Fruit fly (Drosophila melanogaster) whole organism, embryonic: ENCODE data around the gene pbl.

Experiments
- B-H2 ChIP-seq: fragments of 200-800 bp; sonication (Bioruptor generic); optimal IDR thresholded peaks from 2 replicates; lab custom pipeline; 2018; ENCODE audit warnings: missing biosample characterization, mild to moderate bottlenecking, missing genetic modification characterization
- Blimp-1 ChIP-seq: fragments of 200-800 bp; sonication (Bioruptor generic); optimal IDR thresholded peaks from 3 replicates; lab custom pipeline; 2018; ENCODE audit warnings: missing biosample characterization, missing genetic modification characterization, mild to moderate bottlenecking, moderate library complexity, missing genetic modification reagents
- CG11695 ChIP-seq: fragments of 200-800 bp; sonication (Bioruptor generic); IDR thresholded peaks from 3 replicates; pipeline ENCODE4 v1.3.6; 2022; ENCODE audit warnings: missing biosample characterization, missing genetic modification characterization
- CG12104 ChIP-seq: fragments of 200-800 bp; sonication (Bioruptor generic); optimal IDR thresholded peaks from 3 replicates; lab custom pipeline; 2016; ENCODE audit warnings: missing biosample characterization, missing genetic modification characterization
- CG12155 ChIP-seq: fragments of 200-800 bp; sonication (Bioruptor generic); optimal IDR thresholded peaks from 3 replicates; lab custom pipeline; 2016; ENCODE audit warnings: missing biosample characterization, missing genetic modification characterization
- CG12219 ChIP-seq: fragments of 200-800 bp; sonication (Bioruptor generic); optimal IDR thresholded peaks from 3 replicates; lab custom pipeline; 2018; ENCODE audit warnings: missing biosample characterization, mild to moderate bottlenecking, missing genetic modification characterization
- CG12236 ChIP-seq: fragments of 200-800 bp; sonication (Bioruptor generic); optimal IDR thresholded peaks from 2 replicates; lab custom pipeline; 2016; ENCODE audit warnings: missing biosample characterization, missing genetic modification characterization
- CG13287 ChIP-seq: fragments of 200-800 bp; sonication (Bioruptor generic); IDR thresholded peaks from 2 replicates; pipeline ENCODE4 v1.3.6; 2022; ENCODE audit warnings: missing biosample characterization, missing genetic modification characterization; ENCODE audit not compliant: partially characterized antibody
- CG13894 ChIP-seq: fragments of 200-800 bp; sonication (Bioruptor generic); optimal IDR thresholded peaks from 3 replicates; lab custom pipeline; 2018; ENCODE audit warnings: missing biosample characterization, mild to moderate bottlenecking, missing genetic modification characterization, moderate library complexity
- CG14710 ChIP-seq: fragments of 200-800 bp; sonication (Bioruptor generic); optimal IDR thresholded peaks from 3 replicates; lab custom pipeline; 2019; ENCODE audit warnings: missing biosample characterization, mild to moderate bottlenecking, missing genetic modification characterization, moderate library complexity
- CG4424 ChIP-seq: fragments of 200-800 bp; sonication (Bioruptor generic); optimal IDR thresholded peaks from 3 replicates; lab custom pipeline; 2016; ENCODE audit warnings: missing biosample characterization, missing genetic modification characterization
- CG4730 ChIP-seq: fragments of 200-800 bp; sonication (Bioruptor generic); IDR thresholded peaks from 2 replicates; pipeline ENCODE4 v1.3.6; 2022; ENCODE audit warnings: missing biosample characterization, missing genetic modification characterization
- CG4820 ChIP-seq: fragments of 200-800 bp; sonication (Bioruptor generic); optimal IDR thresholded peaks from 3 replicates; lab custom pipeline; 2016; ENCODE audit warnings: missing biosample characterization, missing genetic modification characterization
- CG6813 ChIP-seq: fragments of 200-800 bp; sonication (Bioruptor generic); optimal IDR thresholded peaks from 2 replicates; lab custom pipeline; 2017; ENCODE audit warnings: missing biosample characterization, missing genetic modification characterization, mild to moderate bottlenecking, moderate library complexity, missing genetic modification reagents
- CG8281 ChIP-seq: fragments of 200-800 bp; sonication (Bioruptor generic); optimal IDR thresholded peaks from 2 replicates; lab custom pipeline; 2018; ENCODE audit warnings: missing biosample characterization, mild to moderate bottlenecking, missing genetic modification characterization, moderate library complexity
- CG8388 ChIP-seq: fragments of 200-800 bp; sonication (Bioruptor generic); optimal IDR thresholded peaks from 2 replicates; lab custom pipeline; 2019; ENCODE audit warnings: missing biosample characterization, mild to moderate bottlenecking, missing genetic modification characterization, moderate library complexity
- CG8924 ChIP-seq: fragments of 200-800 bp; optimal IDR thresholded peaks from 3 replicates; lab custom pipeline; 2019; ENCODE audit warnings: missing biosample characterization, mild to moderate bottlenecking, missing genetic modification characterization, moderate library complexity
- CG8944 ChIP-seq: fragments of 200-800 bp; sonication (Bioruptor generic); optimal IDR thresholded peaks from 3 replicates; lab custom pipeline; 2016; ENCODE audit warnings: missing biosample characterization, missing genetic modification characterization
- CG9727 ChIP-seq: fragments of 200-800 bp; sonication (Bioruptor generic); optimal IDR thresholded peaks from 3 replicates; lab custom pipeline; 2017; ENCODE audit warnings: missing biosample characterization, mild to moderate bottlenecking, missing genetic modification characterization
- CG9797 ChIP-seq: fragments of 200-800 bp; sonication (Bioruptor generic); optimal IDR thresholded peaks from 3 replicates; lab custom pipeline; 2018; ENCODE audit warnings: missing biosample characterization, mild to moderate bottlenecking, missing genetic modification characterization
- CTCF ChIP-seq: fragments of 200-800 bp; sonication (Bioruptor generic); optimal IDR thresholded peaks from 2 replicates; lab custom pipeline; 2017; ENCODE audit warnings: missing biosample characterization, mild to moderate bottlenecking, missing genetic modification characterization, moderate library complexity
- CrebB ChIP-seq: fragments of 200-800 bp; sonication (Bioruptor generic); optimal IDR thresholded peaks from 3 replicates; lab custom pipeline; 2018; ENCODE audit warnings: missing biosample characterization, mild to moderate bottlenecking, missing genetic modification characterization
- D19B ChIP-seq: fragments of 200-800 bp; sonication (Bioruptor generic); optimal IDR thresholded peaks from 2 replicates; lab custom pipeline; 2017; ENCODE audit warnings: missing biosample characterization, mild to moderate bottlenecking, missing genetic modification characterization
- Dip3 ChIP-seq: fragments of 200-800 bp; sonication (Bioruptor generic); optimal IDR thresholded peaks from 3 replicates; lab custom pipeline; 2016; ENCODE audit warnings: missing biosample characterization, missing genetic modification characterization
- Dll ChIP-seq: fragments of 200-800 bp; sonication (Bioruptor generic); IDR thresholded peaks from 4 replicates; pipeline ENCODE4 v1.3.6; 2022; ENCODE audit warnings: missing biosample characterization, missing genetic modification characterization; ENCODE audit not compliant: partially characterized antibody
- Dp ChIP-seq: fragments of 200-800 bp; sonication (Bioruptor generic); optimal IDR thresholded peaks from 2 replicates; lab custom pipeline; 2018; ENCODE audit warnings: missing biosample characterization, mild to moderate bottlenecking, missing genetic modification characterization, moderate library complexity
- HLHmδ ChIP-seq: fragments of 200-800 bp; sonication (Bioruptor generic); optimal IDR thresholded peaks from 2 replicates; lab custom pipeline; 2018; ENCODE audit warnings: missing biosample characterization, mild to moderate bottlenecking, missing genetic modification characterization, moderate library complexity
- Hsf ChIP-seq: fragments of 200-800 bp; sonication (Bioruptor generic); optimal IDR thresholded peaks from 3 replicates; lab custom pipeline; 2016; ENCODE audit warnings: missing biosample characterization, missing genetic modification characterization
- NC2β ChIP-seq: fragments of 200-800 bp; sonication (Bioruptor generic); optimal IDR thresholded peaks from 2 replicates; lab custom pipeline; 2016; ENCODE audit warnings: missing biosample characterization, missing genetic modification characterization
- PHDP ChIP-seq: fragments of 200-800 bp; sonication (Bioruptor generic); optimal IDR thresholded peaks from 3 replicates; lab custom pipeline; 2018; ENCODE audit warnings: missing biosample characterization, mild to moderate bottlenecking, missing genetic modification characterization, moderate library complexity
- Rx ChIP-seq: fragments of 200-800 bp; sonication (Bioruptor generic); IDR thresholded peaks from 2 replicates; pipeline ENCODE4 v1.3.6; 2022; ENCODE audit warnings: missing biosample characterization, missing genetic modification characterization
- Scr ChIP-seq: fragments of 200-800 bp; sonication (Bioruptor generic); IDR thresholded peaks from 2 replicates; pipeline ENCODE4 v1.3.6; 2022; ENCODE audit warnings: missing biosample characterization, missing genetic modification characterization; ENCODE audit not compliant: partially characterized antibody
- Side ChIP-seq: fragments of 200-800 bp; sonication (Bioruptor generic); optimal IDR thresholded peaks from 2 replicates; lab custom pipeline; 2016; ENCODE audit warnings: missing biosample characterization, missing genetic modification characterization
- Six4 ChIP-seq: fragments of 200-800 bp; sonication (Bioruptor generic); optimal IDR thresholded peaks from 2 replicates; lab custom pipeline; 2016; ENCODE audit warnings: missing biosample characterization, missing genetic modification characterization
- bbx ChIP-seq: fragments of 200-800 bp; sonication (Bioruptor generic); IDR thresholded peaks from 2 replicates; pipeline ENCODE4 v1.3.6; 2022; ENCODE audit warnings: missing biosample characterization, missing genetic modification characterization; ENCODE audit not compliant: partially characterized antibody
- bcd ChIP-seq: fragments of 200-800 bp; sonication (Bioruptor generic); optimal IDR thresholded peaks from 2 replicates; lab custom pipeline; 2017; ENCODE audit warnings: missing biosample characterization, mild to moderate bottlenecking, missing genetic modification characterization
- dpn ChIP-seq, 2 experiments: fragments of 200-800 bp; sonication (Bioruptor generic); optimal IDR thresholded peaks; 3 replicates each; lab custom pipeline; 2016; ENCODE audit warnings: missing biosample characterization in 2 of 2, missing genetic modification characterization in 2 of 2
- emc ChIP-seq: fragments of 200-800 bp; sonication (Bioruptor generic); optimal IDR thresholded peaks from 2 replicates; lab custom pipeline; 2016; ENCODE audit warnings: missing biosample characterization, missing genetic modification characterization
- esg ChIP-seq: fragments of 200-800 bp; sonication (Bioruptor generic); conservative IDR thresholded peaks from 2 replicates; pipeline ENCODE4 v1.3.6; 2022; ENCODE audit warnings: missing biosample characterization, missing genetic modification characterization
- gcm ChIP-seq: fragments of 200-800 bp; sonication (Bioruptor generic); optimal IDR thresholded peaks from 2 replicates; lab custom pipeline; 2019; ENCODE audit warnings: missing biosample characterization, mild to moderate bottlenecking, missing genetic modification characterization, moderate library complexity
- gro ChIP-seq: fragments of 200-800 bp; sonication (Bioruptor generic); optimal IDR thresholded peaks from 2 replicates; lab custom pipeline; 2016; ENCODE audit warnings: missing biosample characterization, missing genetic modification characterization
- gsb-n ChIP-seq: fragments of 200-800 bp; sonication (Bioruptor generic); optimal IDR thresholded peaks from 3 replicates; lab custom pipeline; 2018; ENCODE audit warnings: missing biosample characterization, mild to moderate bottlenecking, missing genetic modification characterization
- ham ChIP-seq: fragments of 200-800 bp; sonication (Bioruptor generic); IDR thresholded peaks from 2 replicates; pipeline ENCODE4 v1.3.6; 2022; ENCODE audit warnings: missing biosample characterization, missing genetic modification characterization
- kni ChIP-seq: fragments of 200-800 bp; sonication (Bioruptor generic); optimal IDR thresholded peaks from 3 replicates; lab custom pipeline; 2017; ENCODE audit warnings: mild to moderate bottlenecking, missing biosample characterization, missing genetic modification reagents, missing genetic modification characterization
- pita ChIP-seq: fragments of 200-800 bp; sonication (Bioruptor generic); optimal IDR thresholded peaks from 2 replicates; lab custom pipeline; 2017; ENCODE audit warnings: missing biosample characterization, mild to moderate bottlenecking, missing genetic modification characterization
- pzg ChIP-seq: fragments of 200-800 bp; sonication (Bioruptor generic); optimal IDR thresholded peaks from 3 replicates; lab custom pipeline; 2018; ENCODE audit warnings: missing biosample characterization, mild to moderate bottlenecking, missing genetic modification characterization, moderate library complexity
- repo ChIP-seq: fragments of 200-800 bp; sonication (Bioruptor generic); optimal IDR thresholded peaks from 2 replicates; lab custom pipeline; 2016; ENCODE audit warnings: missing biosample characterization, missing genetic modification characterization
- slp2 ChIP-seq: fragments of 200-800 bp; sonication (Bioruptor generic); optimal IDR thresholded peaks from 2 replicates; lab custom pipeline; 2016; ENCODE audit warnings: missing biosample characterization, missing genetic modification characterization
- unc-4 ChIP-seq: fragments of 200-800 bp; sonication (Bioruptor generic); IDR thresholded peaks from 2 replicates; pipeline ENCODE4 v1.3.6; 2022; ENCODE audit warnings: missing biosample characterization, missing genetic modification characterization; ENCODE audit not compliant: partially characterized antibody

pbl gene

dm6 chr3L:7911765-7912556 is at the start of gene pbl, which contains the start of gene CG8281 (continued):
- TF ChIP-seq CrebB (tag; lab: Kevin White, UChicago), result no peak
- TF ChIP-seq Rx (GFP tag; lab: Robert Waterston, UW), result peak; percentile 45
- no peak for TF ChIP-seq D19B
- TF ChIP-seq unc-4 (GFP tag; lab: Robert Waterston, UW), result peak; percentile 79
- no peak for TF ChIP-seq gcm (GFP tag; lab: Kevin White, UChicago)
- peak; percentile 66 for TF ChIP-seq PHDP
- TF ChIP-seq CG13894 (tag; lab: Kevin White, UChicago), result peak; percentile 54
- TF ChIP-seq gsb-n (tag; lab: Kevin White, UChicago), result no peak
- no peak for TF ChIP-seq kni (GFP tag; lab: Kevin White, UChicago)
- TF ChIP-seq esg, result peak; percentile 46
- TF ChIP-seq CG12155, result peak; percentile 71
- peak; percentile 47 for TF ChIP-seq bcd (GFP tag; lab: Kevin White, UChicago)
- TF ChIP-seq CTCF (GFP tag; lab: Kevin White, UChicago), result no peak
- TF ChIP-seq CG8924 (tag; lab: Kevin White, UChicago), result peak; percentile 58
- TF ChIP-seq pita (GFP tag; lab: Kevin White, UChicago), result no peak
- TF ChIP-seq CG12219 (GFP tag; lab: Kevin White, UChicago), result peak; percentile 39
- no peak for TF ChIP-seq CG8388
- peak; percentile 1 for TF ChIP-seq Six4 (GFP tag; lab: Kevin White, UChicago)
- peak; percentile 78 for TF ChIP-seq bbx (GFP tag; lab: Robert Waterston, UW)
- TF ChIP-seq Dip3, result peak; percentile 9
- TF ChIP-seq CG8281, result peak; percentile 100
- peak; percentile 23 for TF ChIP-seq CG4424 (GFP tag; lab: Kevin White, UChicago)
- TF ChIP-seq dpn (GFP tag; optimal IDR thresholded peaks at IDR 0.05; lab: Kevin White, UChicago), result peak in 1 of 2 experiments; percentile 19
- TF ChIP-seq repo, result no peak
- peak; percentile 48 for TF ChIP-seq HLHmδ
- peak; percentile 89 for TF ChIP-seq pzg (GFP tag; lab: Kevin White, UChicago)
- TF ChIP-seq B-H2 (GFP tag; lab: Kevin White, UChicago), result peak; percentile 21
- TF ChIP-seq CG14710 (tag; lab: Kevin White, UChicago), result peak; percentile 68
- peak; percentile 86 for TF ChIP-seq CG13287 (GFP tag; lab: Robert Waterston, UW)
- TF ChIP-seq Hsf (GFP tag; lab: Kevin White, UChicago), result peak; percentile 56
- TF ChIP-seq CG9797, result peak; percentile 90
- TF ChIP-seq CG12236 (GFP tag; lab: Kevin White, UChicago), result no peak
- TF ChIP-seq Side (GFP tag; lab: Kevin White, UChicago), result no peak
- peak; percentile 74 for TF ChIP-seq gro (GFP tag; lab: Kevin White, UChicago)
- peak; percentile 38 for TF ChIP-seq Blimp-1
- TF ChIP-seq Scr (GFP tag; lab: Robert Waterston, UW), result peak; percentile 73
- no peak for TF ChIP-seq slp2
- TF ChIP-seq CG4820 (GFP tag; lab: Kevin White, UChicago), result peak; percentile 15
- peak; percentile 27 for TF ChIP-seq CG8944 (GFP tag; lab: Kevin White, UChicago)
- TF ChIP-seq CG11695 (GFP tag; lab: Robert Waterston, UW), result peak; percentile 70; the same call in 2 of the 3 replicates
- TF ChIP-seq CG12104 (GFP tag; lab: Kevin White, UChicago), result peak; percentile 18
- TF ChIP-seq emc, result peak; percentile 35
- TF ChIP-seq CG6813, result no peak
- peak; percentile 48 for TF ChIP-seq NC2β (GFP tag; lab: Kevin White, UChicago)
- TF ChIP-seq ham (GFP tag; lab: Robert Waterston, UW), result no peak
- TF ChIP-seq Dll, result peak; percentile 82
- TF ChIP-seq Dp, result peak; percentile 90
- TF ChIP-seq CG9727, result peak; percentile 55
- TF ChIP-seq CG4730 (GFP tag; lab: Robert Waterston, UW), result peak; percentile 17; the same call in 1 of the 2 replicates
